Worm (Caenorhabditis elegans): Measurements from ENCODE around the gene fahd-1.

fahd-1 gene

DNA sequence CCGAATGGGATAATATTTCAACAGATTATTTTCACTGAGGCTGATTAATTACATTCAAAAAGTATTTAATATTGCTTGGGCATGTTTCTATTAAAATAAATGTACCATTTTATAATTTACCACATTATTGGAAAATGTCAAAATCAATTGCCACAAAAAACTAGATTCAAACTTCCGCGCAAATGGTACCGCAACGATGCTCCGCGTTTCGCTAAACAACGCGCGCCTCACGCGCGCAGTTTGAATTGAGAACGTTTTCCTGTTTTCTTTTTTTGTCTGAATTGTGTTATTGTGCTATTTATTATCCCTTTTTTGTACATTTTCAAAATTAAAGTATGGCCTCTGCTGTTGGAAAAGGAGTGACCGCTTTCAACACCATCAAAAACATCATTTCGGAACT lies 48.8 kb downstream of the fahd-1 start, which contains the start of gene C29E4.12:
TSS of gene C29E4.12 (plus strand) at position 333 of the 400 bp plus-strand sequence.
- no peak for TF ChIP-seq fos-1 (tag; optimal IDR thresholded peaks at IDR 0.05)
- TF ChIP-seq fkh-2 (tag; optimal IDR thresholded peaks at IDR 0.05), result no peak
- peak; percentile 26 for TF ChIP-seq fkh-10 (GFP tag; optimal IDR thresholded peaks at IDR 0.05)
- TF ChIP-seq elt-2 (tag; optimal IDR thresholded peaks at IDR 0.05), result no peak
- peak; percentile 41 for TF ChIP-seq lin-39 (tag; optimal IDR thresholded peaks at IDR 0.05)
- no peak for TF ChIP-seq nhr-76 (tag; optimal IDR thresholded peaks at IDR 0.05)
- TF ChIP-seq lsy-12 (tag; optimal IDR thresholded peaks at IDR 0.05), result no peak
- peak; percentile 48 for TF ChIP-seq nhr-77 (tag; optimal IDR thresholded peaks at IDR 0.05)
- no peak for TF ChIP-seq ZK546.5 (tag; optimal IDR thresholded peaks at IDR 0.05)
- no peak for TF ChIP-seq nhr-11 (tag; optimal IDR thresholded peaks at IDR 0.05)
- no peak for TF ChIP-seq nhr-12 (tag; optimal IDR thresholded peaks at IDR 0.05)
- TF ChIP-seq aly-2 (tag; optimal IDR thresholded peaks at IDR 0.05), result no peak
- no peak for TF ChIP-seq elt-3 (tag; optimal IDR thresholded peaks at IDR 0.05)
- TF ChIP-seq nhr-43 (tag; optimal IDR thresholded peaks at IDR 0.05; ENCODE audit: poor library complexity, severe bottlenecking), result peak; percentile 39
- no peak for TF ChIP-seq mdl-1 (tag; optimal IDR thresholded peaks at IDR 0.05)
- peak; percentile 38 for TF ChIP-seq hmg-11 (tag; optimal IDR thresholded peaks at IDR 0.05)
- peak; percentile 15 for TF ChIP-seq ceh-28 (tag; optimal IDR thresholded peaks at IDR 0.05)
- TF ChIP-seq ama-1 (optimal IDR thresholded peaks at IDR 0.05), result no peak
- TF ChIP-seq jun-1 (tag; optimal IDR thresholded peaks at IDR 0.05), result no peak
- TF ChIP-seq ceh-16 (tag; optimal IDR thresholded peaks at IDR 0.05), result no peak
- peak; percentile 11 for TF ChIP-seq pqm-1 (tag; optimal IDR thresholded peaks at IDR 0.05)
- no peak for TF ChIP-seq egl-27 (tag; optimal IDR thresholded peaks at IDR 0.05)
- no peak for TF ChIP-seq unc-62 (GFP tag; optimal IDR thresholded peaks at IDR 0.05)
- no peak for TF ChIP-seq zag-1 (tag; optimal IDR thresholded peaks at IDR 0.05)
- peak; percentile 79 for TF ChIP-seq pha-4 (tag; optimal IDR thresholded peaks at IDR 0.05)
- no peak for TF ChIP-seq elt-1 (tag; optimal IDR thresholded peaks at IDR 0.05)
- no peak for TF ChIP-seq skn-1 (tag; optimal IDR thresholded peaks at IDR 0.05)
- TF ChIP-seq nhr-67 (tag; optimal IDR thresholded peaks at IDR 0.05), result no peak
- TF ChIP-seq ztf-4 (tag; optimal IDR thresholded peaks at IDR 0.05), result no peak
- no peak for TF ChIP-seq sea-2 (GFP tag; optimal IDR thresholded peaks at IDR 0.05)
- peak; percentile 83 for TF ChIP-seq nfya-1 (tag; optimal IDR thresholded peaks at IDR 0.05; ENCODE audit: insufficient read depth)
- TF ChIP-seq mml-1 (tag; optimal IDR thresholded peaks at IDR 0.05), result no peak
- TF ChIP-seq nhr-237 (tag; optimal IDR thresholded peaks at IDR 0.05), result no peak
- no peak for TF ChIP-seq tbx-2 (tag; optimal IDR thresholded peaks at IDR 0.05)
- peak; percentile 69 for TF ChIP-seq nhr-25 (tag; optimal IDR thresholded peaks at IDR 0.05)
- no peak for TF ChIP-seq ceh-9 (tag; optimal IDR thresholded peaks at IDR 0.05)
- peak; percentile 91 for TF ChIP-seq lin-15B (tag; optimal IDR thresholded peaks at IDR 0.05)
- TF ChIP-seq nhr-28 (tag; optimal IDR thresholded peaks at IDR 0.05), result no peak
- no peak for TF ChIP-seq ztf-11 (tag; optimal IDR thresholded peaks at IDR 0.05)
- TF ChIP-seq R02D3.7 (tag; optimal IDR thresholded peaks at IDR 0.05), result peak; percentile 17
- no peak for TF ChIP-seq ceh-82 (tag; optimal IDR thresholded peaks at IDR 0.05)
- no peak for TF ChIP-seq daf-12 (tag; optimal IDR thresholded peaks at IDR 0.05)
- TF ChIP-seq unc-39 (tag; optimal IDR thresholded peaks at IDR 0.05), result no peak
- no peak for TF ChIP-seq snpc-4 (tag; optimal IDR thresholded peaks at IDR 0.05)
- TF ChIP-seq egl-5 (tag; optimal IDR thresholded peaks at IDR 0.05), result peak; percentile 38
- no peak for TF ChIP-seq eor-1 (tag; optimal IDR thresholded peaks at IDR 0.05)
- peak; percentile 84 for TF ChIP-seq nhr-23 (tag; optimal IDR thresholded peaks at IDR 0.05)

DNA sequence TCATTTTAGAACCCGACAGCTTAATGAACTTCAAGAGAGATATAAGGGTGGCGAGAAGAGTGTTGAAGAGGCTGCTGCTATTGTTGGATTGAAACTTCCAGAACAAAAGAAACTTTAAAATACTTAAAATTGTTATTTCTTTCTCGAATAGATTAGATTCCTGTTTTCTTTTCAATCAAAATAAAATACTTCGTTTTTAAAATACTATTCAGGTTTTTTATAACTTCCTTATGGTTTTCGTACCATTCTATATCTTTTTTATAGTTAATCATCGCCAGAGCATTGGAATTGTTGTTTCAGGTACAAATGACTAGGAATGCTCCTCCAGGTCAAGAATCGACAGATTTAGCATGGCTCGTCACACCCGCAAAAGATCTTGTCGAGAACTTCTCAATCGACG lies 49.4 kb downstream of the fahd-1 start, which contains the start of gene kle-2:
TSS of gene kle-2 (plus strand) at position 301 of the 400 bp plus-strand sequence.
- no peak for TF ChIP-seq ama-1 (optimal IDR thresholded peaks at IDR 0.05)
